Fruit fly (Drosophila melanogaster) whole organism, wandering third instar larva: ENCODE data around the gene Cpr67B.

Experiments
- Abd-B ChIP-seq: fragments of >200 bp; optimal IDR thresholded peaks from 2 replicates; lab custom pipeline; 2017; ENCODE audit warnings: missing biosample characterization, missing genetic modification characterization
- CG32264 ChIP-seq: fragments of 200-800 bp; sonication (Bioruptor generic); optimal IDR thresholded peaks from 2 replicates; lab custom pipeline; 2016; ENCODE audit warnings: missing biosample characterization, missing genetic modification characterization
- CG9705 ChIP-seq: fragments of 200-800 bp; sonication (Bioruptor generic); optimal IDR thresholded peaks from 2 replicates; lab custom pipeline; 2018; ENCODE audit warnings: missing biosample characterization, mild to moderate bottlenecking, missing genetic modification characterization
- CrebA ChIP-seq: fragments of 200-800 bp; sonication (Bioruptor generic); optimal IDR thresholded peaks from 2 replicates; lab custom pipeline; 2016; ENCODE audit warnings: missing biosample characterization, mild to moderate bottlenecking, missing genetic modification characterization, borderline replicate concordance
- Dfd ChIP-seq: fragments of >200 bp; optimal IDR thresholded peaks from 2 replicates; lab custom pipeline; 2017; ENCODE audit warnings: missing biosample characterization, missing genetic modification characterization
- Dif ChIP-seq: fragments of 200-275, 200-300 bp; sonication (Bioruptor generic); optimal IDR thresholded peaks from 2 replicates; lab custom pipeline; 2018; ENCODE audit warnings: missing biosample characterization, missing genetic modification characterization; ENCODE audit not compliant: partially characterized antibody
- GATAd ChIP-seq: sonication (Bioruptor generic); optimal IDR thresholded peaks from 2 replicates; lab custom pipeline; 2016; ENCODE audit warnings: missing biosample characterization, missing genetic modification characterization
- HLH106 ChIP-seq: fragments of 200-800 bp; optimal IDR thresholded peaks from 3 replicates; lab custom pipeline; 2019; ENCODE audit warnings: missing biosample characterization, mild to moderate bottlenecking, missing genetic modification characterization, moderate library complexity
- Hnf4 ChIP-seq: fragments of 200-800 bp; sonication (Bioruptor generic); optimal IDR thresholded peaks from 2 replicates; lab custom pipeline; 2016; ENCODE audit warnings: missing biosample characterization, mild to moderate bottlenecking, missing genetic modification characterization
- Hr78 ChIP-seq: fragments of >200 bp; optimal IDR thresholded peaks from 2 replicates; lab custom pipeline; 2017; ENCODE audit warnings: missing biosample characterization, missing genetic modification characterization
- Hr83 ChIP-seq: fragments of 200-300 bp; sonication (Bioruptor generic); optimal IDR thresholded peaks from 2 replicates; lab custom pipeline; 2016; ENCODE audit warnings: missing biosample characterization, mild to moderate bottlenecking, missing genetic modification characterization, moderate library complexity; ENCODE audit not compliant: poor library complexity, severe bottlenecking
- Jra ChIP-seq: sonication (Bioruptor generic); optimal IDR thresholded peaks from 2 replicates; lab custom pipeline; 2016; ENCODE audit warnings: missing biosample characterization, missing genetic modification characterization
- Mio ChIP-seq: sonication (Bioruptor generic); optimal IDR thresholded peaks from 2 replicates; lab custom pipeline; 2016; ENCODE audit warnings: missing biosample characterization, missing genetic modification characterization
- Myc ChIP-seq: fragments of >200 bp; optimal IDR thresholded peaks from 2 replicates; lab custom pipeline; 2017
- N ChIP-seq: fragments of >200 bp; optimal IDR thresholded peaks from 2 replicates; lab custom pipeline; 2018; ENCODE audit warnings: missing biosample characterization, missing external identifiers, missing genetic modification characterization
- OdsH ChIP-seq: fragments of 200-800 bp; sonication (Bioruptor generic); optimal IDR thresholded peaks from 2 replicates; lab custom pipeline; 2016; ENCODE audit warnings: missing biosample characterization, mild to moderate bottlenecking, missing genetic modification characterization
- Rel ChIP-seq, 2 experiments: fragments of 200-800 bp; sonication (Bioruptor generic) in 1 of 2; optimal IDR thresholded peaks; 2 replicates in 1 of 2; 3 replicates in 1 of 2; lab custom pipeline; 2016 to 2019; ENCODE audit warnings: mild to moderate bottlenecking in 2 of 2, missing biosample characterization in 2 of 2, missing genetic modification characterization in 2 of 2, moderate library complexity in 1 of 2
- Sp1 ChIP-seq: fragments of 200-800 bp; sonication (Bioruptor generic); optimal IDR thresholded peaks from 3 replicates; lab custom pipeline; 2019; ENCODE audit warnings: missing biosample characterization, mild to moderate bottlenecking, missing genetic modification characterization, moderate library complexity
- Vsx2 ChIP-seq: fragments of 200-300, 225-300 bp; sonication (Bioruptor generic); optimal IDR thresholded peaks from 2 replicates; lab custom pipeline; 2018; ENCODE audit warnings: missing biosample characterization, missing genetic modification characterization; ENCODE audit not compliant: partially characterized antibody
- br ChIP-seq: fragments of 200-800 bp; sonication (Bioruptor generic); optimal IDR thresholded peaks from 2 replicates; lab custom pipeline; 2016; ENCODE audit warnings: missing biosample characterization, missing genetic modification characterization
- brk ChIP-seq: fragments of 200-800 bp; sonication (Bioruptor generic); optimal IDR thresholded peaks from 2 replicates; lab custom pipeline; 2016; ENCODE audit warnings: missing biosample characterization, mild to moderate bottlenecking, missing genetic modification characterization
- dl ChIP-seq, 2 experiments: fragments of 175-275, 200-275 bp in 1 of 2; fragments of 200-275 bp in 1 of 2; sonication (Bioruptor generic); optimal IDR thresholded peaks; lab custom pipeline; 2018; ENCODE audit warnings: mild to moderate bottlenecking in 2 of 2, missing biosample characterization in 2 of 2, missing genetic modification characterization in 2 of 2, moderate library complexity in 2 of 2; ENCODE audit not compliant: partially characterized antibody in 2 of 2, insufficient read depth in 1 of 2
- dmrt93B ChIP-seq: fragments of 200-800 bp; sonication (Bioruptor generic); optimal IDR thresholded peaks from 2 replicates; lab custom pipeline; 2018; ENCODE audit warnings: missing biosample characterization, mild to moderate bottlenecking, missing genetic modification characterization
- dsf ChIP-seq: sonication (Bioruptor generic); optimal IDR thresholded peaks from 2 replicates; lab custom pipeline; 2016; ENCODE audit warnings: missing biosample characterization, missing genetic modification characterization, borderline replicate concordance
- ey ChIP-seq: fragments of 200-800 bp; sonication (Bioruptor generic); optimal IDR thresholded peaks from 2 replicates; lab custom pipeline; 2016; ENCODE audit warnings: missing biosample characterization, missing genetic modification characterization
- foxo ChIP-seq, 2 experiments: fragments of 200-800 bp; sonication (Bioruptor generic); optimal IDR thresholded peaks; 2 replicates in 1 of 2; 3 replicates in 1 of 2; lab custom pipeline; 2016 to 2017; ENCODE audit warnings: missing biosample characterization in 2 of 2, missing genetic modification characterization in 2 of 2
- fru ChIP-seq: fragments of 200-800 bp; sonication (Bioruptor generic); optimal IDR thresholded peaks from 3 replicates; lab custom pipeline; 2016; ENCODE audit warnings: missing biosample characterization, mild to moderate bottlenecking, missing genetic modification characterization
- h ChIP-seq: fragments of 200-800 bp; sonication (Bioruptor generic); optimal IDR thresholded peaks from 3 replicates; lab custom pipeline; 2016; ENCODE audit warnings: missing biosample characterization, mild to moderate bottlenecking, missing genetic modification characterization
- jim ChIP-seq: fragments of 175-275, 200-325 bp; sonication (Bioruptor generic); optimal IDR thresholded peaks from 2 replicates; lab custom pipeline; 2016; ENCODE audit warnings: missing biosample characterization, mild to moderate bottlenecking, missing genetic modification characterization
- lola ChIP-seq: fragments of >200 bp; optimal IDR thresholded peaks from 2 replicates; lab custom pipeline; 2017; ENCODE audit warnings: missing biosample characterization, missing genetic modification characterization
- pan ChIP-seq: fragments of >200 bp; optimal IDR thresholded peaks from 2 replicates; lab custom pipeline; 2017
- psq ChIP-seq: fragments of 200-800 bp; sonication (Bioruptor generic); optimal IDR thresholded peaks from 3 replicates; lab custom pipeline; 2017; ENCODE audit warnings: missing biosample characterization, mild to moderate bottlenecking, missing genetic modification characterization, moderate library complexity
- rgr ChIP-seq: fragments of 200-800 bp; sonication (Bioruptor generic); optimal IDR thresholded peaks from 3 replicates; lab custom pipeline; 2016; ENCODE audit warnings: missing biosample characterization, mild to moderate bottlenecking, missing genetic modification characterization
- sage ChIP-seq: fragments of 200-800 bp; sonication (Bioruptor generic); optimal IDR thresholded peaks from 2 replicates; lab custom pipeline; 2016; ENCODE audit warnings: missing biosample characterization, mild to moderate bottlenecking, missing genetic modification characterization
- sv ChIP-seq: fragments of 200-800 bp; sonication (Bioruptor generic); optimal IDR thresholded peaks from 3 replicates; lab custom pipeline; 2016; ENCODE audit warnings: missing biosample characterization, missing genetic modification characterization
- tai ChIP-seq: sonication (Bioruptor generic); optimal IDR thresholded peaks from 2 replicates; lab custom pipeline; 2016; ENCODE audit warnings: missing biosample characterization, missing genetic modification characterization
- usp ChIP-seq: fragments of >200 bp; optimal IDR thresholded peaks from 2 replicates; lab custom pipeline; 2017; ENCODE audit warnings: missing biosample characterization, missing genetic modification characterization
- woc ChIP-seq: sonication (Bioruptor generic); optimal IDR thresholded peaks from 2 replicates; lab custom pipeline; 2016; ENCODE audit warnings: missing biosample characterization, mild to moderate bottlenecking, missing genetic modification characterization

Gene Cpr67B

DNA sequence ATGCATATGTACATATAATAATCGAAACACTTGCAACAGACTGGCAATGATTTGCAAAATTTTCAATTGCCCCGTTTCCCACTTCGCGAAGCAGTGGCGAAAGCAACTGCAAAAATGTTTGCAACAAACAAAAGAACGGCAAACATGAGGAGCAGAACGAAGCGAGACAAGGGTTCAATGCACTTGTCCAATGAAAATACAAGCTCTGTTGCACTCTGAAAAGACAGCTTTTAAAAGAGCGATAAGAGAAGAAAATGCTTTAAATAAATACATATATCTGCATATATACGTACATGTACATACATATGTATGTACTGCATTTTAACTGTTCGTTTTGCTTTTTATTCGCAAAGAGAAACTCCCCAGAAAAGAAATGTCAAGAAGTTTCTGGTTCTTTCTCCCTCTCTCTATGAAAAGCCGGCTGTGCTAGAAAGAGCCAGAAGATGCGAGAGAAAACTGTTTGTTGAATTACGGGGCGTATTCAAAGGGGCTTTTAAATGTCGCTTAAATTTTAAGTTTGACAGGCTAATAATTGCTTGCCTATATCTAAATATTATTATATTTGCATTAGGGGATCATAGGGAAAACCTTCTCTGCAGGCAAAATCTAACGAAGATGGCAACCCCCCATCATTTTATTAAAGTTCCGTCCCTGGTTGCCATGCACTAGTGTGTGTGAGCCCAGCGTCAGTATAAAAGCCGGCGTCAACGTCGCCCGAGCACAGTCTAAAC is 21.1 kb upstream of the Cpr67B start, which contains the start of gene Hsp27:
TSS of gene Hsp27 (plus strand) at position 719 of the 731 bp plus-strand sequence.
- TF ChIP-seq Hr83 (GFP tag; lab: Kevin White, UChicago) (peak; percentile 99), dmrt93B (GFP tag; lab: Kevin White, UChicago) (peak; percentile 100), br (GFP tag; lab: Kevin White, UChicago) (peak; percentile 100), Dif (GFP tag; lab: Kevin White, UChicago) (no peak), rgr (GFP tag; lab: Kevin White, UChicago) (peak; percentile 100), CG32264 (GFP tag; lab: Kevin White, UChicago) (peak; percentile 99), Rel (GFP tag; optimal IDR thresholded peaks at IDR 0.05; lab: Kevin White, UChicago) (peak; percentile 99), Rel (tag; optimal IDR thresholded peaks at IDR 0.05; lab: Kevin White, UChicago) (peak; percentile 94), sage (GFP tag; lab: Kevin White, UChicago) (peak; percentile 99), HLH106 (tag; lab: Kevin White, UChicago) (peak; percentile 100), Hr78 (GFP tag; lab: Kevin White, UChicago) (no peak), Jra (GFP tag; lab: Kevin White, UChicago) (peak; percentile 98), foxo (GFP tag; optimal IDR thresholded peaks at IDR 0.05; lab: Kevin White, UChicago) (peak; percentile 97 to 100), fru (GFP tag; lab: Kevin White, UChicago) (peak; percentile 100), h (GFP tag; lab: Kevin White, UChicago) (peak; percentile 100), usp (GFP tag; lab: Kevin White, UChicago) (no peak), N (GFP tag; lab: Kevin White, UChicago) (no peak), Dfd (no peak), lola (GFP tag; lab: Kevin White, UChicago) (no peak), Vsx2 (no peak), pan (lab: Kevin White, UChicago) (no peak), Myc (lab: Kevin White, UChicago) (no peak), sv (GFP tag; lab: Kevin White, UChicago) (peak; percentile 96), OdsH (peak; percentile 100), Mio (GFP tag; lab: Kevin White, UChicago) (peak; percentile 93), dl (GFP tag; optimal IDR thresholded peaks at IDR 0.05; lab: Kevin White, UChicago; ENCODE audit: insufficient read depth in 1 of 2, partially characterized antibody in 2 of 2) (no peak), psq (GFP tag; lab: Kevin White, UChicago) (peak; percentile 100), Hnf4 (GFP tag; lab: Kevin White, UChicago) (peak; percentile 99), tai (GFP tag; lab: Kevin White, UChicago) (peak; percentile 96), Abd-B (no peak), brk (GFP tag; lab: Kevin White, UChicago) (peak; percentile 98), CrebA (no peak), dsf (GFP tag; lab: Kevin White, UChicago) (peak; percentile 96), CG9705 (GFP tag; lab: Kevin White, UChicago) (peak; percentile 98), woc (GFP tag; lab: Kevin White, UChicago) (peak; percentile 100), Sp1 (GFP tag; lab: Kevin White, UChicago) (peak; percentile 100), ey (peak; percentile 99), jim (GFP tag; lab: Kevin White, UChicago) (peak; percentile 78), GATAd (GFP tag; lab: Kevin White, UChicago) (peak; percentile 96)
- TF ChIP-seq, all 38 proteins: peak for 26

- TF ChIP-seq psq (GFP tag; lab: Kevin White, UChicago) (peak; percentile 54), Myc (lab: Kevin White, UChicago) (no peak), Sp1 (GFP tag; lab: Kevin White, UChicago) (no peak), dmrt93B (GFP tag; lab: Kevin White, UChicago) (no peak)
- TF ChIP-seq, all 38 proteins: peak for 1
Measured at dm6 chr3L:9384445-9385079, 20.0 kb upstream of the Cpr67B start.
